Fruit fly (Drosophila melanogaster) whole organism, embryonic: ENCODE measurements around the gene CG7912.

Experiments used
- Atf6 ChIP-seq: fragments of 200-800 bp; sonication (Bioruptor generic); IDR thresholded peaks from 2 replicates; pipeline ENCODE4 v1.3.6; 2022; ENCODE audit warnings: missing biosample characterization, missing genetic modification characterization
- B-H1 ChIP-seq: fragments of 200-800 bp; sonication (Bioruptor generic); IDR thresholded peaks from 3 replicates; pipeline ENCODE4 v1.3.6; 2022; ENCODE audit warnings: missing biosample characterization, missing genetic modification characterization
- BEAF-32 ChIP-seq: fragments of 200-800 bp; sonication (Bioruptor generic); optimal IDR thresholded peaks from 3 replicates; lab custom pipeline; 2017; ENCODE audit warnings: missing biosample characterization, missing genetic modification characterization, mild to moderate bottlenecking, moderate library complexity, missing genetic modification reagents
- Bgb ChIP-seq: fragments of 200-800 bp; sonication (Bioruptor generic); IDR thresholded peaks from 2 replicates; pipeline ENCODE4 v1.3.6; 2022; ENCODE audit warnings: missing biosample characterization, missing genetic modification characterization; ENCODE audit not compliant: partially characterized antibody
- C15 ChIP-seq: fragments of 200-800 bp; sonication (Bioruptor generic); IDR thresholded peaks from 3 replicates; pipeline ENCODE4 v1.3.6; 2022; ENCODE audit warnings: missing biosample characterization, missing genetic modification characterization
- CG13424 ChIP-seq: fragments of 200-800 bp; sonication (Bioruptor generic); optimal IDR thresholded peaks from 2 replicates; lab custom pipeline; 2019; ENCODE audit warnings: missing biosample characterization, mild to moderate bottlenecking, missing genetic modification characterization, moderate library complexity
- CG15269 ChIP-seq: fragments of 200-800 bp; sonication (Bioruptor generic); optimal IDR thresholded peaks from 2 replicates; lab custom pipeline; 2018; ENCODE audit warnings: missing biosample characterization, mild to moderate bottlenecking, missing genetic modification characterization, moderate library complexity
- CG15601 ChIP-seq: fragments of 200-800 bp; sonication (Bioruptor generic); optimal IDR thresholded peaks from 3 replicates; lab custom pipeline; 2019; ENCODE audit warnings: missing biosample characterization, mild to moderate bottlenecking, missing genetic modification characterization, moderate library complexity
- CG15696 ChIP-seq: fragments of 200-800 bp; sonication (Bioruptor generic); optimal IDR thresholded peaks from 2 replicates; lab custom pipeline; 2019; ENCODE audit warnings: missing biosample characterization, mild to moderate bottlenecking, missing genetic modification characterization, moderate library complexity
- CG16815 ChIP-seq: fragments of 200-800 bp; sonication (Bioruptor generic); optimal IDR thresholded peaks from 3 replicates; lab custom pipeline; 2017; ENCODE audit warnings: missing biosample characterization, mild to moderate bottlenecking, missing genetic modification characterization
- CG17612 ChIP-seq: fragments of 200-800 bp; sonication (Bioruptor generic); IDR thresholded peaks from 2 replicates; pipeline ENCODE4 v1.3.6; 2022; ENCODE audit warnings: missing biosample characterization, missing genetic modification characterization
- CG17829 ChIP-seq: fragments of 200-800 bp; optimal IDR thresholded peaks from 2 replicates; lab custom pipeline; 2019; ENCODE audit warnings: missing biosample characterization, mild to moderate bottlenecking, missing genetic modification characterization, moderate library complexity
- CG2712 ChIP-seq: fragments of 200-800 bp; optimal IDR thresholded peaks from 3 replicates; lab custom pipeline; 2019; ENCODE audit warnings: missing biosample characterization, mild to moderate bottlenecking, missing genetic modification characterization, moderate library complexity
- CG32772 ChIP-seq: fragments of 200-800 bp; sonication (Bioruptor generic); IDR thresholded peaks from 2 replicates; pipeline ENCODE4 v1.3.6; 2022; ENCODE audit warnings: missing biosample characterization, missing genetic modification characterization
- CG33557 ChIP-seq: fragments of 200-800 bp; sonication (Bioruptor generic); optimal IDR thresholded peaks from 2 replicates; lab custom pipeline; 2019; ENCODE audit warnings: missing biosample characterization, mild to moderate bottlenecking, missing genetic modification characterization, moderate library complexity
- CG3838 ChIP-seq: fragments of 200-800 bp; sonication (Bioruptor generic); optimal IDR thresholded peaks from 3 replicates; lab custom pipeline; 2016; ENCODE audit warnings: missing biosample characterization, missing genetic modification characterization
- CG4282 ChIP-seq: fragments of 200-800 bp; sonication (Bioruptor generic); optimal IDR thresholded peaks from 2 replicates; lab custom pipeline; 2016; ENCODE audit warnings: missing biosample characterization, missing genetic modification characterization
- CG4617 ChIP-seq: fragments of 200-800 bp; sonication (Bioruptor generic); optimal IDR thresholded peaks from 3 replicates; lab custom pipeline; 2016; ENCODE audit warnings: missing biosample characterization, missing genetic modification characterization, borderline replicate concordance
- CG4707 ChIP-seq: fragments of 200-800 bp; sonication (Bioruptor generic); optimal IDR thresholded peaks from 2 replicates; lab custom pipeline; 2018; ENCODE audit warnings: missing biosample characterization, mild to moderate bottlenecking, missing genetic modification characterization, moderate library complexity
- CG4730 ChIP-seq: fragments of 200-800 bp; sonication (Bioruptor generic); IDR thresholded peaks from 2 replicates; pipeline ENCODE4 v1.3.6; 2022; ENCODE audit warnings: missing biosample characterization, missing genetic modification characterization
- CG4820 ChIP-seq: fragments of 200-800 bp; sonication (Bioruptor generic); optimal IDR thresholded peaks from 3 replicates; lab custom pipeline; 2016; ENCODE audit warnings: missing biosample characterization, missing genetic modification characterization
- CG5953 ChIP-seq: fragments of 200-800 bp; sonication (Bioruptor generic); IDR thresholded peaks from 2 replicates; pipeline ENCODE4 v1.3.6; 2022; ENCODE audit warnings: missing biosample characterization, missing genetic modification characterization
- CG6254 ChIP-seq: fragments of 200-800 bp; sonication (Bioruptor generic); optimal IDR thresholded peaks from 3 replicates; lab custom pipeline; 2017; ENCODE audit warnings: mild to moderate bottlenecking, missing biosample characterization, missing genetic modification reagents, missing genetic modification characterization
- CG6689 ChIP-seq: fragments of 200-800 bp; sonication (Bioruptor generic); IDR thresholded peaks from 2 replicates; pipeline ENCODE4 v1.3.6; 2022; ENCODE audit warnings: missing biosample characterization, missing genetic modification characterization
- CoRest ChIP-seq: fragments of 200-800 bp; sonication (Bioruptor generic); optimal IDR thresholded peaks from 3 replicates; lab custom pipeline; 2018; ENCODE audit warnings: missing biosample characterization, mild to moderate bottlenecking, missing genetic modification characterization, moderate library complexity
- CrebB ChIP-seq: fragments of 200-800 bp; sonication (Bioruptor generic); optimal IDR thresholded peaks from 3 replicates; lab custom pipeline; 2018; ENCODE audit warnings: missing biosample characterization, mild to moderate bottlenecking, missing genetic modification characterization
- Dek ChIP-seq: fragments of 200-800 bp; sonication (Bioruptor generic); optimal IDR thresholded peaks from 3 replicates; lab custom pipeline; 2019; ENCODE audit warnings: missing biosample characterization, mild to moderate bottlenecking, missing genetic modification characterization, moderate library complexity
- ERR ChIP-seq: fragments of 200-800 bp; sonication (Bioruptor generic); optimal IDR thresholded peaks from 2 replicates; lab custom pipeline; 2016; ENCODE audit warnings: missing biosample characterization, missing genetic modification characterization
- Ets65A ChIP-seq: fragments of 200-800 bp; sonication (Bioruptor generic); peaks from one replicate; lab custom pipeline; 2016; ENCODE audit warnings: missing biosample characterization, missing genetic modification characterization
- GATAe ChIP-seq: fragments of 200-800 bp; sonication (Bioruptor generic); conservative IDR thresholded peaks from 2 replicates; pipeline ENCODE4 v1.3.6; 2022; ENCODE audit warnings: missing biosample characterization, missing genetic modification characterization
- Hr51 ChIP-seq, 2 experiments: fragments of 200-800 bp; sonication (Bioruptor generic); optimal IDR thresholded peaks; 2 replicates in 1 of 2; 3 replicates in 1 of 2; lab custom pipeline; 2016 to 2018; ENCODE audit warnings: missing biosample characterization in 2 of 2, missing genetic modification characterization in 2 of 2, mild to moderate bottlenecking in 1 of 2, moderate library complexity in 1 of 2
- Meics ChIP-seq: fragments of 200-800 bp; sonication (Bioruptor generic); optimal IDR thresholded peaks from 2 replicates; lab custom pipeline; 2017; ENCODE audit warnings: missing biosample characterization, mild to moderate bottlenecking, missing genetic modification characterization
- Neu2 ChIP-seq: fragments of 200-800 bp; sonication (Bioruptor generic); optimal IDR thresholded peaks from 3 replicates; lab custom pipeline; 2016; ENCODE audit warnings: missing biosample characterization, missing genetic modification characterization, borderline replicate concordance
- Oli ChIP-seq: fragments of 200-800 bp; sonication (Bioruptor generic); optimal IDR thresholded peaks from 2 replicates; lab custom pipeline; 2018; ENCODE audit warnings: missing biosample characterization, mild to moderate bottlenecking, missing genetic modification characterization, moderate library complexity
- Sin3A ChIP-seq: fragments of >200 bp; optimal IDR thresholded peaks from 2 replicates; lab custom pipeline; 2018
- abd-A ChIP-seq: fragments of 200-800 bp; sonication (Bioruptor generic); optimal IDR thresholded peaks from 3 replicates; lab custom pipeline; 2019; ENCODE audit warnings: missing biosample characterization, mild to moderate bottlenecking, missing genetic modification characterization, moderate library complexity
- croc ChIP-seq: fragments of 200-800 bp; sonication (Bioruptor generic); conservative IDR thresholded peaks from 3 replicates; pipeline ENCODE4 v1.3.6; 2022; ENCODE audit warnings: missing biosample characterization, missing genetic modification characterization
- crol ChIP-seq: fragments of 200-800 bp; sonication (Bioruptor generic); IDR thresholded peaks from 2 replicates; pipeline ENCODE4 v1.3.6; 2022; ENCODE audit warnings: missing biosample characterization, missing genetic modification characterization
- disco-r ChIP-seq: fragments of 200-800 bp; sonication (Bioruptor generic); optimal IDR thresholded peaks from 2 replicates; lab custom pipeline; 2016; ENCODE audit warnings: missing biosample characterization, missing genetic modification characterization
- grau ChIP-seq: fragments of 200-800 bp; optimal IDR thresholded peaks from 3 replicates; lab custom pipeline; 2019; ENCODE audit warnings: missing biosample characterization, mild to moderate bottlenecking, missing genetic modification characterization, moderate library complexity
- ken ChIP-seq: fragments of 200-800 bp; sonication (Bioruptor generic); IDR thresholded peaks from 3 replicates; pipeline ENCODE4 v1.3.6; 2022; ENCODE audit warnings: missing biosample characterization, missing genetic modification characterization
- kni ChIP-seq: fragments of 200-800 bp; sonication (Bioruptor generic); optimal IDR thresholded peaks from 3 replicates; lab custom pipeline; 2017; ENCODE audit warnings: mild to moderate bottlenecking, missing biosample characterization, missing genetic modification reagents, missing genetic modification characterization
- lilli ChIP-seq: fragments of 200-800 bp; sonication (Bioruptor generic); optimal IDR thresholded peaks from 3 replicates; lab custom pipeline; 2016; ENCODE audit warnings: missing biosample characterization, missing genetic modification characterization
- otp ChIP-seq: fragments of 200-800 bp; sonication (Bioruptor generic); IDR thresholded peaks from 3 replicates; pipeline ENCODE4, ENCODE4 v1.3.6; 2022; ENCODE audit warnings: missing biosample characterization, missing genetic modification characterization
- pita ChIP-seq: fragments of 200-800 bp; sonication (Bioruptor generic); optimal IDR thresholded peaks from 2 replicates; lab custom pipeline; 2017; ENCODE audit warnings: missing biosample characterization, mild to moderate bottlenecking, missing genetic modification characterization
- pnt ChIP-seq: fragments of 200-800 bp; sonication (Bioruptor generic); optimal IDR thresholded peaks from 3 replicates; lab custom pipeline; 2016; ENCODE audit warnings: missing biosample characterization, missing genetic modification characterization
- schlank ChIP-seq: fragments of 200-800 bp; sonication (Bioruptor generic); optimal IDR thresholded peaks from 2 replicates; lab custom pipeline; 2018; ENCODE audit warnings: missing biosample characterization, mild to moderate bottlenecking, missing genetic modification characterization
- sr ChIP-seq: fragments of 200-800 bp; sonication (Bioruptor generic); IDR thresholded peaks from 3 replicates; pipeline ENCODE4 v1.3.6; 2022; ENCODE audit warnings: missing biosample characterization, missing genetic modification characterization
- ssp ChIP-seq: fragments of 200-800 bp; sonication (Bioruptor generic); IDR thresholded peaks from 2 replicates; pipeline ENCODE4 v1.3.6; 2022; ENCODE audit warnings: missing biosample characterization, missing genetic modification characterization

Gene CG7912

dm6 chr3R:30055915-30056544, 47.0 kb upstream of the CG7912 start, which contains the start of the genes Rpp14b and spn-A (continued):
- TF ChIP-seq CG33557 = no peak
- peak; percentile 46; the same call in 1 of the 2 replicates for TF ChIP-seq CG32772 (GFP tag; lab: Robert Waterston, UW)
- no peak for TF ChIP-seq schlank
- TF ChIP-seq ken (GFP tag; lab: Robert Waterston, UW) = peak; percentile 29; the same call in 1 of the 3 replicates
- no peak for TF ChIP-seq CrebB (tag; lab: Kevin White, UChicago)
- TF ChIP-seq CG4730 (GFP tag; lab: Robert Waterston, UW) = no peak
- peak; percentile 17 for TF ChIP-seq Dek (tag; lab: Kevin White, UChicago)
- no peak for TF ChIP-seq ssp (GFP tag; lab: Robert Waterston, UW)
- no peak for TF ChIP-seq GATAe (GFP tag; lab: Robert Waterston, UW)
- peak in 1 of 2 experiments; percentile 4 for TF ChIP-seq Hr51 (GFP tag; optimal IDR thresholded peaks at IDR 0.05; lab: Kevin White, UChicago)
- TF ChIP-seq Atf6 (GFP tag; lab: Robert Waterston, UW) = peak; percentile 26; the same call in 1 of the 2 replicates
- peak; percentile 81 for TF ChIP-seq Ets65A (GFP tag; lab: Kevin White, UChicago)
- TF ChIP-seq Sin3A (lab: Kevin White, UChicago) = peak; percentile 0
- TF ChIP-seq CG15696 = peak; percentile 15
- TF ChIP-seq CG4820 (GFP tag; lab: Kevin White, UChicago) = peak; percentile 90
- TF ChIP-seq CG5953 (GFP tag; lab: Robert Waterston, UW) = 0 out of 2 replicates have a peak, but pooled peaks have one; percentile 4
- TF ChIP-seq CG15601 (tag; lab: Kevin White, UChicago) = no peak
- no peak for TF ChIP-seq CG4707 (GFP tag; lab: Kevin White, UChicago)
- no peak for TF ChIP-seq CG17612 (GFP tag; lab: Robert Waterston, UW)
- peak; percentile 14 for TF ChIP-seq CoRest
- TF ChIP-seq kni (GFP tag; lab: Kevin White, UChicago) = no peak
- TF ChIP-seq BEAF-32 (GFP tag; lab: Kevin White, UChicago) = peak; percentile 33
- TF ChIP-seq C15 (GFP tag; lab: Robert Waterston, UW) = no peak
- peak; percentile 37 for TF ChIP-seq lilli
- peak; percentile 30 for TF ChIP-seq Meics (GFP tag; lab: Kevin White, UChicago)
- TF ChIP-seq, all 482 proteins: peak for 88

dm6 chr3R:30052455-30053046, 43.6 kb upstream of the CG7912 start, which contains the start of gene Jasper:
Gene Jasper (plus strand): TSS chr3R:30052514.
- peak; percentile 68 for TF ChIP-seq Bgb (GFP tag; lab: Robert Waterston, UW)
- TF ChIP-seq Neu2 (GFP tag; lab: Kevin White, UChicago) = no peak
- peak; percentile 71 for TF ChIP-seq CG6254 (GFP tag; lab: Kevin White, UChicago)
- TF ChIP-seq pnt = no peak
- peak; percentile 70 for TF ChIP-seq CG4617 (GFP tag; lab: Kevin White, UChicago)
- TF ChIP-seq B-H1 (GFP tag; lab: Robert Waterston, UW) = no peak
- peak; percentile 2 for TF ChIP-seq CG13424 (tag; lab: Kevin White, UChicago)
- no peak for TF ChIP-seq croc
- TF ChIP-seq CG6689 = no peak
- no peak for TF ChIP-seq otp (GFP tag; lab: Robert Waterston, UW)
- no peak for TF ChIP-seq ERR (GFP tag; lab: Kevin White, UChicago)
- TF ChIP-seq CG15269 (tag; lab: Kevin White, UChicago) = peak; percentile 23
- peak; percentile 16 for TF ChIP-seq grau (tag; lab: Kevin White, UChicago)
- TF ChIP-seq crol (GFP tag; lab: Robert Waterston, UW) = no peak
- TF ChIP-seq CG4282 (GFP tag; lab: Kevin White, UChicago) = no peak
- no peak for TF ChIP-seq Oli
- no peak for TF ChIP-seq disco-r (GFP tag; lab: Kevin White, UChicago)
- TF ChIP-seq CG17829 (tag; lab: Kevin White, UChicago) = peak; percentile 52
- no peak for TF ChIP-seq pita (GFP tag; lab: Kevin White, UChicago)
- no peak for TF ChIP-seq CG3838
- no peak for TF ChIP-seq CG16815 (GFP tag; lab: Kevin White, UChicago)
- TF ChIP-seq abd-A (tag; lab: Kevin White, UChicago) = peak; percentile 60
- no peak for TF ChIP-seq sr
- TF ChIP-seq CG2712 (tag; lab: Kevin White, UChicago) = peak; percentile 63
